Worm (Caenorhabditis elegans) whole organism, mixed stage, embryonic: ENCODE results near the gene efk-1.

Experiments
- lsy-2 ChIP-seq: fragments of 150-350 bp; optimal IDR thresholded peaks from 2 replicates; lab custom pipeline; 2014; ENCODE audit warnings: missing biosample characterization, missing genetic modification characterization
- nhr-12 ChIP-seq: fragments of 150-350 bp; optimal IDR thresholded peaks from 2 replicates; lab custom pipeline; 2014; ENCODE audit warnings: missing biosample characterization, missing genetic modification characterization
- nhr-2 ChIP-seq: fragments of 150-350 bp; optimal IDR thresholded peaks from 2 replicates; lab custom pipeline; 2014; ENCODE audit warnings: missing biosample characterization, missing genetic modification characterization
- pha-4 ChIP-seq: fragments of 150-350 bp; optimal IDR thresholded peaks from 2 replicates; lab custom pipeline; 2018; ENCODE audit warnings: missing biosample characterization, missing genetic modification reagents, missing genetic modification characterization

DNA sequence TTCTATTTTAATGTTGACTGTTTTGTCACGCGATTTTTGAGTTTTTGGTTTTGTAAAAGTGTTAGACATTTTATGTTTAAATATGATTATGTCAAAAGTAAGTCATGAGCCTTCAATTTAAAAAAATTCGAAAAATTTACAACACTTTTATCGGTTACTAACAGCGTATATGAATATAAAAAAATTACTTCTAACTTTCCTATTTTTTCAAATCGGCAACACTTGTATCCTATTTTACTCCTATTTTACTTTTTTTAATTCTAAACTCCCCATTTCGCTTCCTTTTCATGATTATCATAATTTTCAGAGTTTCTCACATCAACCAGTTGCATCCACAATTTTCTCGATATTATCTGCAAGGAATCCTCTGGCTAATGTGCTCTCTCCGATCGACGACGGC lies 50.0 kb downstream of the efk-1 start, which contains the start of gene kin-18:
- TF ChIP-seq nhr-12 (tag; lab: Kevin White, UChicago) (no peak), pha-4 (no peak), nhr-2 (tag; lab: Kevin White, UChicago) (no peak), lsy-2 (no peak)
